Fruit fly (Drosophila melanogaster) whole organism: ENCODE results near the gene CG18178.

Experiments used
- CG8478 ChIP-seq: fragments of >200 bp; optimal IDR thresholded peaks from 2 replicates; lab custom pipeline; 2018; ENCODE audit warnings: inconsistent platforms
- Dll ChIP-seq: fragments of >200 bp; optimal IDR thresholded peaks from 2 replicates; lab custom pipeline; 2017
- pan ChIP-seq: fragments of >200 bp; optimal IDR thresholded peaks from 2 replicates; lab custom pipeline; 2017

DNA sequence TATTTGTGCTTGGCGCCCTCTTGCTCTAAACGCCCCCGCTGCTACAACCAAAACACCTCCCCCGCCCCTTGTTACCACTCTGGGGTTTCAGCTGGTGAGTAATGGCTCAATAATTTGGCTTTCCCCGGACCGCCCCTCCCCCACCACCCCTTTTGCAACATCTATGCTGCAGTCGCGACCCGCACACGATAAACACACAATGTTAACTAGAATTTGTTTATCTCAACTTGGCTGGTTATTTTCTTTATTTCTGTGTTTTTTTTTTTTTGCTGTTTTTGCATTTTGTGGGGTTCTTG lies 46.7 kb upstream of the CG18178 start:
- TF ChIP-seq Dll = no peak
- no peak for TF ChIP-seq CG8478 (lab: Kevin White, UChicago)
- no peak for TF ChIP-seq pan
